Comparison of ENCODE assay signal across 8 worm cellular contexts in genomic region chrX:8205919-8206318, ce11.
TF ChIP-seq lines count a peak whose summit lies in the region.

No protein-coding gene starts in this region.

TF ChIP-seq in whole organism, L1 larva, 84 proteins besides CTCF, POLR2A, EP300 and RAD21 (continues in another document):
- TF ChIP-seq xbp-1 (tag; optimal IDR thresholded peaks at IDR 0.05; lab: Kevin White, UChicago) (peak; percentile 30), lin-35 (GFP tag; optimal IDR thresholded peaks at IDR 0.05; lab: Kevin White, UChicago) (peak in 1 of 2 experiments; percentile 19), nhr-12 (tag; optimal IDR thresholded peaks at IDR 0.05; lab: Kevin White, UChicago) (no peak), ceh-82 (tag; optimal IDR thresholded peaks at IDR 0.05; lab: Kevin White, UChicago) (peak in 1 of 3 experiments; percentile 59), unc-86 (tag; optimal IDR thresholded peaks at IDR 0.05; lab: Kevin White, UChicago) (peak; percentile 38), ztf-11 (tag; optimal IDR thresholded peaks at IDR 0.05; lab: Kevin White, UChicago) (peak in 1 of 2 experiments; percentile 15), dsc-1 (tag; optimal IDR thresholded peaks at IDR 0.05; lab: Kevin White, UChicago) (peak; percentile 64), dpl-1 (GFP tag; optimal IDR thresholded peaks at IDR 0.05; lab: Kevin White, UChicago) (peak in 1 of 3 experiments; percentile 45), lin-13 (GFP tag; optimal IDR thresholded peaks at IDR 0.05; lab: Kevin White, UChicago) (no peak), jun-1 (tag; optimal IDR thresholded peaks at IDR 0.05; lab: Kevin White, UChicago) (no peak), skn-1 (tag; optimal IDR thresholded peaks at IDR 0.05; lab: Kevin White, UChicago) (peak; percentile 45)

TF ChIP-seq in whole organism, L2 larva, 48 proteins besides CTCF, POLR2A, EP300 and RAD21 (continues in another document):
- TF ChIP-seq unc-62 (GFP tag; optimal IDR thresholded peaks at IDR 0.05; lab: Kevin White, UChicago), result no peak
- no peak for TF ChIP-seq ama-1 (optimal IDR thresholded peaks at IDR 0.05; lab: Kevin White, UChicago)
- peak; percentile 3 for TF ChIP-seq lin-11 (tag; optimal IDR thresholded peaks at IDR 0.05; lab: Kevin White, UChicago)
- TF ChIP-seq mbf-1 (tag; optimal IDR thresholded peaks at IDR 0.05; lab: Kevin White, UChicago), result no peak
- TF ChIP-seq sma-9 (GFP tag; optimal IDR thresholded peaks at IDR 0.05; lab: Kevin White, UChicago), result peak; percentile 68
- no peak for TF ChIP-seq sma-9 (tag; optimal IDR thresholded peaks at IDR 0.05; lab: Kevin White, UChicago)
- peak; percentile 33 for TF ChIP-seq crh-2 (tag; optimal IDR thresholded peaks at IDR 0.05; lab: Kevin White, UChicago)
- TF ChIP-seq lsy-2 (tag; optimal IDR thresholded peaks at IDR 0.05; lab: Kevin White, UChicago), result peak in 1 of 2 experiments; percentile 60
- no peak for TF ChIP-seq nhr-12 (tag; optimal IDR thresholded peaks at IDR 0.05; lab: Kevin White, UChicago)
- TF ChIP-seq nhr-10 (tag; optimal IDR thresholded peaks at IDR 0.05; lab: Kevin White, UChicago), result no peak
- TF ChIP-seq unc-55 (GFP tag; optimal IDR thresholded peaks at IDR 0.05; lab: Kevin White, UChicago), result peak; percentile 87
- no peak for TF ChIP-seq nhr-11 (tag; optimal IDR thresholded peaks at IDR 0.05; lab: Kevin White, UChicago)

TF ChIP-seq in whole organism, L3 larva, 47 proteins besides CTCF, POLR2A, EP300 and RAD21 (continues in another document):
- TF ChIP-seq mml-1 (tag; optimal IDR thresholded peaks at IDR 0.05; lab: Kevin White, UChicago) (no peak), nhr-25 (tag; optimal IDR thresholded peaks at IDR 0.05; lab: Kevin White, UChicago) (no peak), nhr-67 (tag; optimal IDR thresholded peaks at IDR 0.05; lab: Kevin White, UChicago) (no peak), nhr-12 (tag; optimal IDR thresholded peaks at IDR 0.05; lab: Kevin White, UChicago) (no peak), snpc-4 (tag; optimal IDR thresholded peaks at IDR 0.05; lab: Kevin White, UChicago) (no peak), lsy-12 (tag; optimal IDR thresholded peaks at IDR 0.05; lab: Kevin White, UChicago) (no peak), ceh-82 (tag; optimal IDR thresholded peaks at IDR 0.05; lab: Kevin White, UChicago) (no peak), aly-2 (tag; optimal IDR thresholded peaks at IDR 0.05; lab: Kevin White, UChicago) (no peak), nhr-43 (tag; optimal IDR thresholded peaks at IDR 0.05; lab: Kevin White, UChicago; ENCODE audit: poor library complexity, severe bottlenecking) (peak; percentile 11), skn-1 (tag; optimal IDR thresholded peaks at IDR 0.05; lab: Kevin White, UChicago) (no peak), fkh-2 (tag; optimal IDR thresholded peaks at IDR 0.05; lab: Kevin White, UChicago) (peak; percentile 47), nhr-28 (tag; optimal IDR thresholded peaks at IDR 0.05; lab: Kevin White, UChicago) (no peak)

TF ChIP-seq in whole organism, L4 larva, 104 proteins besides CTCF, POLR2A, EP300 and RAD21 (continues in another document):
- TF ChIP-seq arid-1 (GFP tag; conservative IDR thresholded peaks at IDR 0.05; lab: Robert Waterston, UW), result no peak
- no peak for TF ChIP-seq unc-62 (GFP tag; optimal IDR thresholded peaks at IDR 0.05 in 1 of 2; lab: Kevin White, UChicago)
- TF ChIP-seq unc-62 (tag; optimal IDR thresholded peaks at IDR 0.05; lab: Kevin White, UChicago), result no peak
- TF ChIP-seq nhr-28 (tag; optimal IDR thresholded peaks at IDR 0.05; lab: Kevin White, UChicago), result no peak
- peak in 1 of 2 experiments; percentile 74 for TF ChIP-seq mdl-1 (tag; optimal IDR thresholded peaks at IDR 0.05; lab: Kevin White, UChicago)
- no peak for TF ChIP-seq fos-1 (tag; optimal IDR thresholded peaks at IDR 0.05; lab: Kevin White, UChicago)
- no peak for TF ChIP-seq daf-19 (GFP tag; conservative IDR thresholded peaks at IDR 0.05; lab: Robert Waterston, UW)
- TF ChIP-seq nhr-77 (tag; optimal IDR thresholded peaks at IDR 0.05; lab: Kevin White, UChicago), result no peak
- no peak for TF ChIP-seq lin-38 (GFP tag; IDR thresholded peaks at IDR 0.05; lab: Robert Waterston, UW)
- no peak for TF ChIP-seq nhr-25 (tag; optimal IDR thresholded peaks at IDR 0.05; lab: Kevin White, UChicago; ENCODE audit: borderline replicate concordance, insufficient read depth)
- TF ChIP-seq lin-29 (GFP tag; IDR thresholded peaks at IDR 0.05; lab: Robert Waterston, UW), result no peak
- no peak for TF ChIP-seq snpc-1.2 (GFP tag; IDR thresholded peaks at IDR 0.05; lab: Robert Waterston, UW)

TF ChIP-seq in whole organism, early embryonic, 17 proteins besides CTCF, POLR2A, EP300 and RAD21:
- TF ChIP-seq F13C5.2 (tag; optimal IDR thresholded peaks at IDR 0.05; lab: Kevin White, UChicago) (peak; percentile 29), sea-1 (GFP tag; conservative IDR thresholded peaks at IDR 0.05; lab: Robert Waterston, UW) (no peak)
TF ChIP-seq in whole organism, early embryonic: peak in this region for 1.

TF ChIP-seq in whole organism, late embryonic, 69 proteins besides CTCF, POLR2A, EP300 and RAD21 (continues in another document):
- TF ChIP-seq pha-2 (tag; optimal IDR thresholded peaks at IDR 0.05; lab: Kevin White, UChicago), result no peak
- TF ChIP-seq syd-9 (tag; optimal IDR thresholded peaks at IDR 0.05; lab: Kevin White, UChicago), result no peak
- TF ChIP-seq C08G9.2 (tag; optimal IDR thresholded peaks at IDR 0.05; lab: Kevin White, UChicago), result no peak
- no peak for TF ChIP-seq nhr-232 (tag; optimal IDR thresholded peaks at IDR 0.05; lab: Kevin White, UChicago)
- TF ChIP-seq K02D7.2 (tag; optimal IDR thresholded peaks at IDR 0.05; lab: Kevin White, UChicago), result no peak
- TF ChIP-seq pax-1 (tag; optimal IDR thresholded peaks at IDR 0.05; lab: Kevin White, UChicago), result no peak
- TF ChIP-seq T23F11.4 (GFP tag; optimal IDR thresholded peaks at IDR 0.05; lab: Kevin White, UChicago), result no peak
- no peak for TF ChIP-seq pha-4 (tag; optimal IDR thresholded peaks at IDR 0.05; lab: Kevin White, UChicago)
- no peak for TF ChIP-seq Y22D7AL.16 (tag; optimal IDR thresholded peaks at IDR 0.05; lab: Kevin White, UChicago)
- no peak for TF ChIP-seq fkh-10 (GFP tag; optimal IDR thresholded peaks at IDR 0.05; lab: Kevin White, UChicago)
- no peak for TF ChIP-seq lin-11 (tag; optimal IDR thresholded peaks at IDR 0.05; lab: Kevin White, UChicago)
- TF ChIP-seq ref-2 (tag; optimal IDR thresholded peaks at IDR 0.05; lab: Kevin White, UChicago), result no peak
- TF ChIP-seq unc-55 (GFP tag; optimal IDR thresholded peaks at IDR 0.05; lab: Kevin White, UChicago), result peak; percentile 28
- TF ChIP-seq unc-42 (tag; optimal IDR thresholded peaks at IDR 0.05; lab: Kevin White, UChicago), result peak; percentile 44
- no peak for TF ChIP-seq fkh-6 (tag; optimal IDR thresholded peaks at IDR 0.05; lab: Kevin White, UChicago)
- no peak for TF ChIP-seq K09A11.1 (tag; optimal IDR thresholded peaks at IDR 0.05; lab: Kevin White, UChicago; ENCODE audit: insufficient read depth)
- no peak for TF ChIP-seq dve-1 (tag; optimal IDR thresholded peaks at IDR 0.05; lab: Kevin White, UChicago)

TF ChIP-seq in whole organism, mixed stage, embryonic, 35 proteins besides CTCF, POLR2A, EP300 and RAD21:
- TF ChIP-seq unc-62 (GFP tag; optimal IDR thresholded peaks at IDR 0.05; lab: Kevin White, UChicago) (peak; percentile 41), lin-13 (tag; optimal IDR thresholded peaks at IDR 0.05; lab: Kevin White, UChicago) (peak; percentile 7), pha-4 (tag; optimal IDR thresholded peaks at IDR 0.05; lab: Kevin White, UChicago) (no peak), sptf-1 (tag; optimal IDR thresholded peaks at IDR 0.05; lab: Kevin White, UChicago) (peak; percentile 22), cnd-1 (tag; optimal IDR thresholded peaks at IDR 0.05; lab: Kevin White, UChicago) (peak; percentile 75), lsy-2 (tag; optimal IDR thresholded peaks at IDR 0.05; lab: Kevin White, UChicago) (peak; percentile 3), nhr-12 (tag; optimal IDR thresholded peaks at IDR 0.05; lab: Kevin White, UChicago) (no peak), ztf-11 (tag; optimal IDR thresholded peaks at IDR 0.05; lab: Kevin White, UChicago) (no peak), hlh-1 (tag; optimal IDR thresholded peaks at IDR 0.05; lab: Kevin White, UChicago) (peak; percentile 5), unc-120 (tag; optimal IDR thresholded peaks at IDR 0.05; lab: Kevin White, UChicago; ENCODE audit: poor library complexity, severe bottlenecking) (peak; percentile 35), lin-32 (GFP tag; optimal IDR thresholded peaks at IDR 0.05; lab: Kevin White, UChicago) (peak; percentile 28), bed-3 (GFP tag; optimal IDR thresholded peaks at IDR 0.05; lab: Kevin White, UChicago) (no peak), mep-1 (tag; optimal IDR thresholded peaks at IDR 0.05; lab: Kevin White, UChicago) (peak; percentile 62), ces-1 (GFP tag; optimal IDR thresholded peaks at IDR 0.05; lab: Kevin White, UChicago) (peak; percentile 26)

TF ChIP-seq in whole organism, young adult, 124 proteins besides CTCF, POLR2A, EP300 and RAD21:
- TF ChIP-seq ceh-27 (GFP tag; optimal IDR thresholded peaks at IDR 0.05; lab: Kevin White, UChicago) (peak; percentile 22), attf-5 (GFP tag; optimal IDR thresholded peaks at IDR 0.05; lab: Kevin White, UChicago) (no peak), hmg-1.2 (GFP tag; IDR thresholded peaks at IDR 0.05; lab: Robert Waterston, UW) (peak; percentile 21; the same call in 1 of the 2 replicates), K12H6.12 (tag; optimal IDR thresholded peaks at IDR 0.05; lab: Kevin White, UChicago) (peak; percentile 12), egl-18 (GFP tag; IDR thresholded peaks at IDR 0.05; lab: Robert Waterston, UW) (no peak), Y67H2A.10 (GFP tag; conservative IDR thresholded peaks at IDR 0.05; lab: Robert Waterston, UW) (no peak), ZK185.1 (tag; optimal IDR thresholded peaks at IDR 0.05; lab: Kevin White, UChicago; ENCODE audit: poor library complexity, severe bottlenecking) (no peak), K11D2.4 (GFP tag; IDR thresholded peaks at IDR 0.05; lab: Robert Waterston, UW) (peak; percentile 41; the same call in 1 of the 2 replicates)
